Worm (Caenorhabditis elegans) whole organism, midembryonic: ENCODE measurements around the gene clec-187.

Experiments
- cog-1 ChIP-seq: sonication (generic microtip); optimal IDR thresholded peaks from 2 replicates; lab custom pipeline; 2016; ENCODE audit warnings: missing genetic modification characterization, missing compliant biosample characterization
- flt-1 ChIP-seq: fragments of 200-800 bp; sonication (Bioruptor generic); IDR thresholded peaks from 2 replicates; pipeline ENCODE4 v1.3.6; 2022; ENCODE audit warnings: missing genetic modification characterization, missing compliant biosample characterization
- ref-1 ChIP-seq: fragments of 200-800 bp; sonication (Bioruptor generic); conservative IDR thresholded peaks from 2 replicates; pipeline ENCODE4 v1.3.6; 2022; ENCODE audit warnings: missing genetic modification reagents, missing genetic modification characterization, missing compliant biosample characterization

DNA sequence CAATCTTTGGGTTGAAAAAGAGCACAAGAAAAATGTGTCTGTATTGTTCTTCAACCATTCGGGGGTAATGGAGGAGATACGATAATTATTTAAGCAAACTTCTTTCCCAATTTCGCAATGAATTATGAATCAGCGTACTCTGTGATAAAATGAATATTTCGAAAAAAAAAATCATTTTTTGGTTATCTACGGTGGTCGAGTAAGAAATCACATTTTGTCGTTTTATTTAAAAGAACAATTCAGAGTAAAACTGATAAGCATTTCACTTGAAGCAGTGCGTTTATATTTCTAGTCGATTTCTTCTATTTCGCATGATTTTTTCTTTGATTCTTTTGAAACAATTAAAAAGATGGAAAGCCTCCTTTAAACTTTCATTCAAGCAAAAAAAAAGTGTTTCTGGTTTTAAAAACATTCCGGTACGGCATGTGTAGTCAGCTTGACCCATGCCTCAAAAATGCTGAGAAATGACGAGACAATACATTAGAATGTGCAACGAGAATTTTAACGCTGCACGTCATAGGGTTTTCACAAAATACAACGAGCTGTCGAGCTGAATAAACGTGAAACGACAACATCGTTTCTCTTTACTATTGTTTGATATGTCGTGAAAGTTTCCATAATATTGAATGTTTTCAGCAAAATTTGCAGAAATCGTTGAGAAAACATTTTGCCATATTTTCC is 31.3 kb upstream of the clec-187 start, which contains the start of gene K08D8.2:
- TF ChIP-seq cog-1 (tag; lab: Kevin White, UChicago) (no peak), ref-1 (no peak), flt-1 (no peak)
